Fruit fly (Drosophila melanogaster) whole organism, pupa: ENCODE measurements around the gene CG43345.

Experiments
- CG13204 ChIP-seq: fragments of 200-800 bp; sonication (Bioruptor generic); optimal IDR thresholded peaks from 2 replicates; lab custom pipeline; 2018; ENCODE audit warnings: missing biosample characterization, mild to moderate bottlenecking, missing genetic modification characterization, moderate library complexity
- CG4496 ChIP-seq: fragments of 200-800 bp; sonication (Bioruptor generic); IDR thresholded peaks from 3 replicates; pipeline ENCODE4 v1.3.6; 2022; ENCODE audit warnings: missing biosample characterization, missing genetic modification characterization
- CG9948 ChIP-seq: fragments of 200-800 bp; sonication (Bioruptor generic); optimal IDR thresholded peaks from 2 replicates; lab custom pipeline; 2018; ENCODE audit warnings: missing biosample characterization, mild to moderate bottlenecking, missing genetic modification characterization, moderate library complexity
- gl ChIP-seq: fragments of 200-800 bp; sonication (Bioruptor generic); optimal IDR thresholded peaks from 2 replicates; lab custom pipeline; 2018; ENCODE audit warnings: missing biosample characterization, mild to moderate bottlenecking, missing genetic modification characterization

DNA sequence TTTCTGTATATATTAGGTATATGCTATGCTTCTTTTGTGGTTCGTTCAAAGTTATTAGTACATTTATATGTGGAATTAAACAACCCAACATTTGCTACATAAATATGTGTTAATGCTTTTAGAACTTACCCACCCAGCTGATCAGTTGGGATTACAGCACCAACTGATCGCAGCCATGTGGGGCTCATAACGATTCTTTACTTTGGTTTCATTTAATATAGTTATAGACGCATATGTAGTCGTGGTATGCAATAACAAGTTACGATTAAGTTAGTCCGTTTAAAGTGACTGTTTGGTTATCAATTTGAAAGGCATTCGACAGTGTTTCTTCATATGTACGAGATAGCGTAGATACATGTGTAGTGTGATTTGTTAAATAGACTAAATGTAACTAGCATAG lies 32.6 kb downstream of the CG43345 start:
- TF ChIP-seq CG4496 (GFP tag; lab: Robert Waterston, UW) (no peak), CG13204 (no peak), gl (tag; lab: Kevin White, UChicago) (no peak), CG9948 (no peak)
